Worm (Caenorhabditis elegans) whole organism, midembryonic: ENCODE results near the gene Y102A5C.36.

Experiments used
- flt-1 ChIP-seq: fragments of 200-800 bp; sonication (Bioruptor generic); IDR thresholded peaks from 2 replicates; pipeline ENCODE4 v1.3.6; 2022; ENCODE audit warnings: missing genetic modification characterization, missing compliant biosample characterization
- klf-2 ChIP-seq: fragments of 200-800 bp; sonication (Bioruptor generic); conservative IDR thresholded peaks from 2 replicates; pipeline ENCODE4 v1.3.6; 2022; ENCODE audit warnings: missing genetic modification reagents, missing genetic modification characterization, missing compliant biosample characterization
- ref-1 ChIP-seq: fragments of 200-800 bp; sonication (Bioruptor generic); conservative IDR thresholded peaks from 2 replicates; pipeline ENCODE4 v1.3.6; 2022; ENCODE audit warnings: missing genetic modification reagents, missing genetic modification characterization, missing compliant biosample characterization
- tab-1 ChIP-seq: fragments of 200-800 bp; sonication (Bioruptor generic); IDR thresholded peaks from 2 replicates; pipeline ENCODE4 v1.3.6; 2022; ENCODE audit warnings: missing genetic modification characterization, missing compliant biosample characterization
- ztf-23 ChIP-seq: fragments of 200-800 bp; sonication (Bioruptor generic); IDR thresholded peaks from 2 replicates; pipeline ENCODE4 v1.3.6; 2022; ENCODE audit warnings: missing genetic modification reagents, missing genetic modification characterization, missing compliant biosample characterization

DNA sequence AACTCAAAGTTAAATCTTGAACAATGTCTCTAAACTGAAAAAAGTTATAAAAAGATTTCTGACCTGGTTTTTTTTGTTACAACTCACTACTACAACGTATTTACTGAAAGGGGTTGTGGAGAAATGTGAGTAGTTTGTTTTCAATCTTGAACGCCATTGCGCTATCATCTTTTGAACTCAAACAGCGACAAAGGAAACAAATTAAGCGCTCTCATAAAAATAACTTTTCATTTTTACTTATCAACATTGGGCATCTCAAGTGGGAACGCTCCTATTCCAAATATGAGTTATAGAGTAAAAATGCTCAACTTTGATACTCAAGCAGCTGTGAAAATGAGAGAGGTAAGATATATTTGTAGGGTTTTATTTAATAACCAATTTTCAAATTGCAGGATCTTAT is 33.8 kb downstream of the Y102A5C.36 start, which contains the start of gene F09C6.15:
- TF ChIP-seq ref-1 (GFP tag; lab: Robert Waterston, UW) (no peak), ztf-23 (GFP tag; lab: Robert Waterston, UW) (no peak), klf-2 (GFP tag; lab: Robert Waterston, UW) (no peak), flt-1 (GFP tag; lab: Robert Waterston, UW) (no peak), tab-1 (no peak)
